Worm (Caenorhabditis elegans): ENCODE results near the gene fan-1.

ce11 chrIV:6572655-6573054 is 24.2 kb downstream of the fan-1 start:
- TF ChIP-seq ceh-13 (GFP tag; optimal IDR thresholded peaks at IDR 0.05) = no peak
- no peak for TF ChIP-seq sea-1 (GFP tag; conservative IDR thresholded peaks at IDR 0.05)
- no peak for TF ChIP-seq tra-4 (tag; optimal IDR thresholded peaks at IDR 0.05)
- TF ChIP-seq ceh-36 (tag; optimal IDR thresholded peaks at IDR 0.05) = no peak
- TF ChIP-seq ama-1 (optimal IDR thresholded peaks at IDR 0.05) = no peak
- no peak for TF ChIP-seq B0310.2 (tag; optimal IDR thresholded peaks at IDR 0.05)
- TF ChIP-seq aly-1 (tag; optimal IDR thresholded peaks at IDR 0.05) = no peak
- no peak for TF ChIP-seq tbx-11 (GFP tag; IDR thresholded peaks at IDR 0.05)
